Fruit fly (Drosophila melanogaster) whole organism, embryonic: ENCODE data around the gene CG7550.
A peak's percentile ranks its signal among the peaks of the same experiment; 100 is the strongest.

ENCODE experiments used
- Adf1 ChIP-seq: fragments of 200-800 bp; sonication (Bioruptor generic); IDR thresholded peaks from 2 replicates; pipeline ENCODE4 v1.3.6; 2022; ENCODE audit warnings: missing biosample characterization, missing genetic modification characterization
- B-H1 ChIP-seq: fragments of 200-800 bp; sonication (Bioruptor generic); IDR thresholded peaks from 3 replicates; pipeline ENCODE4 v1.3.6; 2022; ENCODE audit warnings: missing biosample characterization, missing genetic modification characterization
- B-H2 ChIP-seq: fragments of 200-800 bp; sonication (Bioruptor generic); optimal IDR thresholded peaks from 2 replicates; lab custom pipeline; 2018; ENCODE audit warnings: missing biosample characterization, mild to moderate bottlenecking, missing genetic modification characterization
- CG10462 ChIP-seq: fragments of 200-800 bp; sonication (Bioruptor generic); optimal IDR thresholded peaks from 2 replicates; lab custom pipeline; 2016; ENCODE audit warnings: missing biosample characterization, missing genetic modification characterization
- CG10543 ChIP-seq: fragments of 200-800 bp; sonication (Bioruptor generic); optimal IDR thresholded peaks from 3 replicates; lab custom pipeline; 2017; ENCODE audit warnings: missing biosample characterization, mild to moderate bottlenecking, missing genetic modification characterization, moderate library complexity
- CG11504 ChIP-seq: fragments of 200-800 bp; sonication (Bioruptor generic); optimal IDR thresholded peaks from 3 replicates; lab custom pipeline; 2019; ENCODE audit warnings: missing biosample characterization, mild to moderate bottlenecking, missing genetic modification characterization, moderate library complexity
- CG12299 ChIP-seq: fragments of 200-800 bp; sonication (Bioruptor generic); optimal IDR thresholded peaks from 2 replicates; lab custom pipeline; 2018; ENCODE audit warnings: missing biosample characterization, mild to moderate bottlenecking, missing genetic modification characterization
- CG12942 ChIP-seq: fragments of 200-800 bp; sonication (Bioruptor generic); optimal IDR thresholded peaks from 3 replicates; lab custom pipeline; 2016; ENCODE audit warnings: missing biosample characterization, missing genetic modification characterization
- CG13424 ChIP-seq: fragments of 200-800 bp; sonication (Bioruptor generic); optimal IDR thresholded peaks from 2 replicates; lab custom pipeline; 2019; ENCODE audit warnings: missing biosample characterization, mild to moderate bottlenecking, missing genetic modification characterization, moderate library complexity
- CG13624 ChIP-seq: fragments of 200-800 bp; sonication (Bioruptor generic); optimal IDR thresholded peaks from 2 replicates; lab custom pipeline; 2016; ENCODE audit warnings: missing biosample characterization, missing genetic modification characterization
- CG13775 ChIP-seq: fragments of 200-800 bp; sonication (Bioruptor generic); optimal IDR thresholded peaks from 3 replicates; lab custom pipeline; 2017; ENCODE audit warnings: missing biosample characterization, mild to moderate bottlenecking, missing genetic modification characterization
- CG14965 ChIP-seq: fragments of 200-800 bp; sonication (Bioruptor generic); optimal IDR thresholded peaks from 2 replicates; lab custom pipeline; 2016; ENCODE audit warnings: missing biosample characterization, missing genetic modification characterization, borderline replicate concordance
- CG15269 ChIP-seq: fragments of 200-800 bp; sonication (Bioruptor generic); optimal IDR thresholded peaks from 2 replicates; lab custom pipeline; 2018; ENCODE audit warnings: missing biosample characterization, mild to moderate bottlenecking, missing genetic modification characterization, moderate library complexity
- CG1602 ChIP-seq: fragments of 200-800 bp; sonication (Bioruptor generic); optimal IDR thresholded peaks from 3 replicates; lab custom pipeline; 2016; ENCODE audit warnings: missing biosample characterization, missing genetic modification characterization
- CG16779 ChIP-seq: fragments of 200-800 bp; sonication (Bioruptor generic); IDR thresholded peaks from 2 replicates; pipeline ENCODE4 v1.3.6; 2022; ENCODE audit warnings: missing biosample characterization, missing genetic modification characterization
- CG18011 ChIP-seq: fragments of 200-800 bp; sonication (Bioruptor generic); optimal IDR thresholded peaks from 2 replicates; lab custom pipeline; 2017; ENCODE audit warnings: missing biosample characterization, missing genetic modification characterization, mild to moderate bottlenecking, moderate library complexity, missing genotype
- CG31224 ChIP-seq: fragments of 200-800 bp; sonication (Bioruptor generic); IDR thresholded peaks from 2 replicates; pipeline ENCODE4 v1.3.6; 2022; ENCODE audit warnings: missing biosample characterization, missing genetic modification characterization
- CG31365 ChIP-seq: fragments of 200-800 bp; sonication (Bioruptor generic); optimal IDR thresholded peaks from 2 replicates; lab custom pipeline; 2018; ENCODE audit warnings: missing biosample characterization, mild to moderate bottlenecking, missing genetic modification characterization
- CG3995 ChIP-seq: fragments of 200-800 bp; sonication (Bioruptor generic); optimal IDR thresholded peaks from 3 replicates; lab custom pipeline; 2016; ENCODE audit warnings: missing biosample characterization, missing genetic modification characterization
- CG4328 ChIP-seq: fragments of 200-800 bp; sonication (Bioruptor generic); optimal IDR thresholded peaks from 3 replicates; lab custom pipeline; 2017; ENCODE audit warnings: missing biosample characterization, missing genetic modification reagents, missing genetic modification characterization
- CG6175 ChIP-seq: fragments of 200-800 bp; sonication (Bioruptor generic); IDR thresholded peaks from 3 replicates; pipeline ENCODE4 v1.3.6; 2022; ENCODE audit warnings: missing biosample characterization, missing genetic modification characterization
- CG6272 ChIP-seq: fragments of 200-800 bp; sonication (Bioruptor generic); IDR thresholded peaks from 2 replicates; pipeline ENCODE4 v1.3.6; 2022; ENCODE audit warnings: missing biosample characterization, missing genetic modification characterization
- CG6689 ChIP-seq: fragments of 200-800 bp; sonication (Bioruptor generic); IDR thresholded peaks from 2 replicates; pipeline ENCODE4 v1.3.6; 2022; ENCODE audit warnings: missing biosample characterization, missing genetic modification characterization
- CG7786 ChIP-seq: fragments of 200-800 bp; sonication (Bioruptor generic); optimal IDR thresholded peaks from 2 replicates; lab custom pipeline; 2016; ENCODE audit warnings: missing biosample characterization, missing genetic modification characterization
- CG7928 ChIP-seq: fragments of 200-800 bp; sonication (Bioruptor generic); optimal IDR thresholded peaks from 2 replicates; lab custom pipeline; 2017; ENCODE audit warnings: missing biosample characterization, mild to moderate bottlenecking, missing genetic modification characterization
- CG8089 ChIP-seq: fragments of 200-800 bp; sonication (Bioruptor generic); optimal IDR thresholded peaks from 3 replicates; lab custom pipeline; 2016; ENCODE audit warnings: missing biosample characterization, missing genetic modification characterization
- CG9817 ChIP-seq: fragments of 200-800 bp; sonication (Bioruptor generic); optimal IDR thresholded peaks from 2 replicates; lab custom pipeline; 2018; ENCODE audit warnings: missing biosample characterization, mild to moderate bottlenecking, missing genetic modification characterization, moderate library complexity
- D19B ChIP-seq: fragments of 200-800 bp; sonication (Bioruptor generic); optimal IDR thresholded peaks from 2 replicates; lab custom pipeline; 2017; ENCODE audit warnings: missing biosample characterization, mild to moderate bottlenecking, missing genetic modification characterization
- Dek ChIP-seq: fragments of 200-800 bp; sonication (Bioruptor generic); optimal IDR thresholded peaks from 3 replicates; lab custom pipeline; 2019; ENCODE audit warnings: missing biosample characterization, mild to moderate bottlenecking, missing genetic modification characterization, moderate library complexity
- Dp ChIP-seq: fragments of 200-800 bp; sonication (Bioruptor generic); optimal IDR thresholded peaks from 2 replicates; lab custom pipeline; 2018; ENCODE audit warnings: missing biosample characterization, mild to moderate bottlenecking, missing genetic modification characterization, moderate library complexity
- Eip74EF ChIP-seq, 2 experiments: fragments of 200-800 bp in 1 of 2; fragments of >200 bp in 1 of 2; sonication (Bioruptor generic) in 1 of 2; optimal IDR thresholded peaks; 2 replicates each; lab custom pipeline; 2017 to 2019; ENCODE audit warnings: missing biosample characterization in 2 of 2, missing genetic modification characterization in 2 of 2, mild to moderate bottlenecking in 1 of 2, moderate library complexity in 1 of 2
- HLH3B ChIP-seq: fragments of 200-800 bp; sonication (Bioruptor generic); IDR thresholded peaks from 2 replicates; pipeline ENCODE4 v1.3.6; 2022; ENCODE audit warnings: missing biosample characterization, missing genetic modification characterization
- MESR4 ChIP-seq: fragments of 200-800 bp; sonication (Bioruptor generic); optimal IDR thresholded peaks from 2 replicates; lab custom pipeline; 2018; ENCODE audit warnings: missing biosample characterization, mild to moderate bottlenecking, missing genetic modification characterization, moderate library complexity
- Scr ChIP-seq: fragments of 200-800 bp; sonication (Bioruptor generic); IDR thresholded peaks from 2 replicates; pipeline ENCODE4 v1.3.6; 2022; ENCODE audit warnings: missing biosample characterization, missing genetic modification characterization; ENCODE audit not compliant: partially characterized antibody
- bcd ChIP-seq: fragments of 200-800 bp; sonication (Bioruptor generic); optimal IDR thresholded peaks from 2 replicates; lab custom pipeline; 2017; ENCODE audit warnings: missing biosample characterization, mild to moderate bottlenecking, missing genetic modification characterization
- disco-r ChIP-seq: fragments of 200-800 bp; sonication (Bioruptor generic); optimal IDR thresholded peaks from 2 replicates; lab custom pipeline; 2016; ENCODE audit warnings: missing biosample characterization, missing genetic modification characterization
- dpn ChIP-seq, 2 experiments: fragments of 200-800 bp; sonication (Bioruptor generic); optimal IDR thresholded peaks; 3 replicates each; lab custom pipeline; 2016; ENCODE audit warnings: missing biosample characterization in 2 of 2, missing genetic modification characterization in 2 of 2
- ems ChIP-seq: fragments of 200-800 bp; sonication (Bioruptor generic); optimal IDR thresholded peaks from 3 replicates; lab custom pipeline; 2016; ENCODE audit warnings: missing biosample characterization, missing genetic modification characterization
- fd102C ChIP-seq: fragments of 200-800 bp; sonication (Bioruptor generic); optimal IDR thresholded peaks from 2 replicates; lab custom pipeline; 2018; ENCODE audit warnings: missing biosample characterization, mild to moderate bottlenecking, missing genetic modification characterization, moderate library complexity
- fd96Cb ChIP-seq: fragments of 200-800 bp; sonication (Bioruptor generic); optimal IDR thresholded peaks from 2 replicates; lab custom pipeline; 2018; ENCODE audit warnings: missing biosample characterization, mild to moderate bottlenecking, missing genetic modification characterization, moderate library complexity
- hth ChIP-seq: fragments of >200 bp; optimal IDR thresholded peaks from 2 replicates; lab custom pipeline; 2017; ENCODE audit warnings: inconsistent platforms
- lab ChIP-seq: fragments of 200-800 bp; sonication (Bioruptor generic); optimal IDR thresholded peaks from 3 replicates; lab custom pipeline; 2017; ENCODE audit warnings: missing biosample characterization, missing genetic modification characterization, mild to moderate bottlenecking, moderate library complexity, missing genetic modification reagents
- luna ChIP-seq: fragments of 200-800 bp; sonication (Bioruptor generic); optimal IDR thresholded peaks from 2 replicates; lab custom pipeline; 2016; ENCODE audit warnings: missing biosample characterization, missing genetic modification characterization
- maf-S ChIP-seq: fragments of 200-800 bp; sonication (Bioruptor generic); optimal IDR thresholded peaks from 2 replicates; lab custom pipeline; 2016; ENCODE audit warnings: missing biosample characterization, missing genetic modification characterization
- pita ChIP-seq: fragments of 200-800 bp; sonication (Bioruptor generic); optimal IDR thresholded peaks from 2 replicates; lab custom pipeline; 2017; ENCODE audit warnings: missing biosample characterization, mild to moderate bottlenecking, missing genetic modification characterization
- ranshi ChIP-seq: fragments of 200-800 bp; sonication (Bioruptor generic); IDR thresholded peaks from 2 replicates; pipeline ENCODE4 v1.3.6; 2022; ENCODE audit warnings: missing biosample characterization, missing genetic modification characterization
- sens ChIP-seq: fragments of 200-800 bp; sonication (Bioruptor generic); peaks from one replicate; lab custom pipeline; 2016; ENCODE audit warnings: missing biosample characterization, missing genetic modification characterization
- tio ChIP-seq: fragments of 200-800 bp; sonication (Bioruptor generic); optimal IDR thresholded peaks from 2 replicates; lab custom pipeline; 2017; ENCODE audit warnings: missing biosample characterization, missing genetic modification characterization, inconsistent platforms
- tll ChIP-seq, 2 experiments: fragments of 200-800 bp in 1 of 2; fragments of >200 bp in 1 of 2; sonication (Bioruptor generic) in 1 of 2; optimal IDR thresholded peaks; 2 replicates each; lab custom pipeline; 2017 to 2019; ENCODE audit warnings: missing biosample characterization in 2 of 2, missing genetic modification characterization in 2 of 2, mild to moderate bottlenecking in 1 of 2, moderate library complexity in 1 of 2
- vnd ChIP-seq: fragments of 200-800 bp; sonication (Bioruptor generic); IDR thresholded peaks from 3 replicates; pipeline ENCODE4 v1.3.6; 2022; ENCODE audit warnings: missing biosample characterization, missing genetic modification characterization; ENCODE audit not compliant: partially characterized antibody
- yki ChIP-seq: fragments of >200 bp; optimal IDR thresholded peaks from 3 replicates; lab custom pipeline; 2018

Gene CG7550

dm6 chr3L:8081822-8082221 lies 42.5 kb downstream of the CG7550 start (continued):
- TF ChIP-seq CG10543 (GFP tag; lab: Kevin White, UChicago) (peak; percentile 56), Eip74EF (GFP tag; optimal IDR thresholded peaks at IDR 0.05; lab: Kevin White, UChicago) (peak in 1 of 2 experiments; percentile 20), CG13624 (peak; percentile 8), CG6689 (GFP tag; lab: Robert Waterston, UW) (peak; percentile 31; the same call in 1 of the 2 replicates), tll (GFP tag; optimal IDR thresholded peaks at IDR 0.05; lab: Kevin White, UChicago) (no peak), CG13775 (GFP tag; lab: Kevin White, UChicago) (no peak), lab (GFP tag; lab: Kevin White, UChicago) (peak; percentile 89), CG18011 (no peak), disco-r (GFP tag; lab: Kevin White, UChicago) (no peak), hth (lab: Kevin White, UChicago) (no peak), vnd (GFP tag; lab: Robert Waterston, UW) (no peak), dpn (GFP tag; optimal IDR thresholded peaks at IDR 0.05; lab: Kevin White, UChicago) (peak; percentile 13 to 42), Adf1 (GFP tag; lab: Robert Waterston, UW) (peak; percentile 63; the same call in 1 of the 2 replicates), MESR4 (GFP tag; lab: Kevin White, UChicago) (no peak), yki (lab: Kevin White, UChicago) (no peak), CG4328 (peak; percentile 19), CG12942 (GFP tag; lab: Kevin White, UChicago) (no peak), maf-S (no peak), ranshi (no peak; the same call in 1 of the 2 replicates), Dek (peak; percentile 17), CG15269 (tag; lab: Kevin White, UChicago) (peak; percentile 63), CG7928 (GFP tag; lab: Kevin White, UChicago) (no peak), CG14965 (GFP tag; lab: Kevin White, UChicago) (no peak), CG13424 (no peak), CG8089 (GFP tag; lab: Kevin White, UChicago) (no peak), CG10462 (GFP tag; lab: Kevin White, UChicago) (no peak), CG16779 (GFP tag; lab: Robert Waterston, UW) (no peak), B-H1 (no peak; the same call in 2 of the 3 replicates), sens (peak; percentile 83), D19B (GFP tag; lab: Kevin White, UChicago) (no peak), CG9817 (tag; lab: Kevin White, UChicago) (no peak), CG6272 (GFP tag; lab: Robert Waterston, UW) (no peak), tio (GFP tag; lab: Kevin White, UChicago) (no peak), CG6175 (GFP tag; lab: Robert Waterston, UW) (no peak), Scr (peak; percentile 47), bcd (GFP tag; lab: Kevin White, UChicago) (no peak), CG31224 (GFP tag; lab: Robert Waterston, UW) (no peak), HLH3B (GFP tag; lab: Robert Waterston, UW) (no peak; the same call in 1 of the 2 replicates), B-H2 (GFP tag; lab: Kevin White, UChicago) (peak; percentile 79), pita (GFP tag; lab: Kevin White, UChicago) (no peak), fd96Cb (tag; lab: Kevin White, UChicago) (no peak), CG12299 (tag; lab: Kevin White, UChicago) (peak; percentile 57), CG11504 (tag; lab: Kevin White, UChicago) (no peak), Dp (GFP tag; lab: Kevin White, UChicago) (peak; percentile 38), CG1602 (no peak), CG3995 (peak; percentile 11), CG7786 (GFP tag; lab: Kevin White, UChicago) (peak; percentile 19), ems (GFP tag; lab: Kevin White, UChicago) (peak; percentile 6), luna (GFP tag; lab: Kevin White, UChicago) (peak; percentile 30), fd102C (GFP tag; lab: Kevin White, UChicago) (no peak), CG31365 (tag; lab: Kevin White, UChicago) (peak; percentile 64)
